Worm (Caenorhabditis elegans): ENCODE data around the gene srsx-39.

ce11 chrV:15305502-15305901 is 48.9 kb upstream of the srsx-39 start, which contains the start of gene T26H8.5:
- no peak for TF ChIP-seq ama-1 (optimal IDR thresholded peaks at IDR 0.05)
- TF ChIP-seq lin-15B (tag; optimal IDR thresholded peaks at IDR 0.05), result no peak
- no peak for TF ChIP-seq elt-2 (tag; optimal IDR thresholded peaks at IDR 0.05)
- TF ChIP-seq fkh-4 (tag; optimal IDR thresholded peaks at IDR 0.05; ENCODE audit: borderline replicate concordance), result no peak
- TF ChIP-seq C34B4.2 (tag; optimal IDR thresholded peaks at IDR 0.05), result no peak

All from whole organism, L1 larva.